Worm (Caenorhabditis elegans): ENCODE measurements around the gene gst-18.
A peak's percentile ranks its signal among the peaks of the same experiment; 100 is the strongest.

Gene gst-18

DNA sequence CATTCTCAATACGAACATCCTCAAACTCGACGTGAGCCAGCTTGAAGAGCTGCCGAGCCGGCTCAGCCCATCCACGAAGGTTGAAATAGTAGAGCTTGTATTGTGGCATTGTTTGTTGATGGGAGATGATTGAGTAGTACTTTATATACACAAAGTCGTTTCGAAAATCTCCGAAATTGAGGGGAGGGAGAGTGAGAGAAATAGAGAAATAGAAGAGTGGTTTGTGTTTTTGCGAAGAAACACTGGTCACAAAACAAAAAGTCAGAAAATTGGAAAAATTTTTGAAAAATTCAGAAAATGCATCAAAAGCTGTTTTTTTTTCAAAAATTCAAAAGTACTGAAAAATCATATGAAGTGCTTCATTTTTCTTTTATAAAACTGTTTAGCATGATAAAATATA, 19.5 kb downstream of the gst-18 start, which contains the start of gene gst-24:
Gene gst-24, minus strand, starts transcription at position 181 of the 400 bp plus-strand sequence.
- TF ChIP-seq T20F7.1 (GFP tag; optimal IDR thresholded peaks at IDR 0.05): no peak
- TF ChIP-seq daf-16 (GFP tag; optimal IDR thresholded peaks at IDR 0.05): no peak
- peak; percentile 13 for TF ChIP-seq daf-16 (tag; optimal IDR thresholded peaks at IDR 0.05)

DNA sequence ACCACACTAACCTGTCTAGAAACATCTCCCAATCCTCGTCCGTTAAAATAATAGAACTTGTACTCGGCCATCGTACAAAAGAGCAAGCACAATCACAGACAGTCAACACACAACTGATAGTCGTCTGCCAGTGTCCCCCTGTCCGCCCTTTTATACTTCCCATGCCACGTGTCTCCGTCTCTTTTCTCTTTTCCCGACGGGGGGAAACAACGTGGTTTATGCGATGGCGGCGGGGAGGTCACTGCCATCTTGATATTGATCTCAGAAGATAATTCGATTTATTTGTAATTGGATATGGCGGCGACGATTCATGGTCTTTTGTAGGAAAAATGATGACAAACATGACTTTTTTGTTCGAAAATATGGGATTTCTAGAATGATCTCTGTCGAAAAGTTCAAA, 21.0 kb downstream of the gst-18 start, which contains the start of gene gst-20:
Gene gst-20, minus strand, starts transcription at position 170 of the 400 bp plus-strand sequence.
- TF ChIP-seq ceh-44 (GFP tag; IDR thresholded peaks at IDR 0.05) (no peak), ZK337.2 (GFP tag; IDR thresholded peaks at IDR 0.05) (no peak), mxl-3 (GFP tag; optimal IDR thresholded peaks at IDR 0.05) (peak; percentile 100), nhr-77 (tag; optimal IDR thresholded peaks at IDR 0.05) (peak; percentile 82), daf-16 (GFP tag; optimal IDR thresholded peaks at IDR 0.05) (no peak), daf-16 (tag; optimal IDR thresholded peaks at IDR 0.05) (peak; percentile 84), dmd-6 (GFP tag; IDR thresholded peaks at IDR 0.05) (peak; percentile 79), pqm-1 (tag; optimal IDR thresholded peaks at IDR 0.05) (peak; percentile 62), mdl-1 (tag; optimal IDR thresholded peaks at IDR 0.05) (peak in 1 of 2 experiments; percentile 85), spr-3 (GFP tag; optimal IDR thresholded peaks at IDR 0.05) (no peak), ceh-28 (tag; optimal IDR thresholded peaks at IDR 0.05) (no peak), nhr-48 (tag; optimal IDR thresholded peaks at IDR 0.05) (peak; percentile 53), dpl-1 (GFP tag; optimal IDR thresholded peaks at IDR 0.05) (peak; percentile 32), nhr-102 (tag; optimal IDR thresholded peaks at IDR 0.05) (peak; percentile 50), nhr-28 (tag; optimal IDR thresholded peaks at IDR 0.05) (peak; percentile 72), hlh-11 (tag; optimal IDR thresholded peaks at IDR 0.05) (peak; percentile 78), lsy-2 (tag; optimal IDR thresholded peaks at IDR 0.05) (peak in 1 of 2 experiments; percentile 18), aha-1 (tag) (peak; percentile 28), dve-1 (tag; optimal IDR thresholded peaks at IDR 0.05; ENCODE audit: insufficient read depth) (peak; percentile 75), nhr-6 (tag; optimal IDR thresholded peaks at IDR 0.05) (peak; percentile 22), hlh-30 (tag; optimal IDR thresholded peaks at IDR 0.05; ENCODE audit: insufficient read depth) (peak; percentile 82)

DNA sequence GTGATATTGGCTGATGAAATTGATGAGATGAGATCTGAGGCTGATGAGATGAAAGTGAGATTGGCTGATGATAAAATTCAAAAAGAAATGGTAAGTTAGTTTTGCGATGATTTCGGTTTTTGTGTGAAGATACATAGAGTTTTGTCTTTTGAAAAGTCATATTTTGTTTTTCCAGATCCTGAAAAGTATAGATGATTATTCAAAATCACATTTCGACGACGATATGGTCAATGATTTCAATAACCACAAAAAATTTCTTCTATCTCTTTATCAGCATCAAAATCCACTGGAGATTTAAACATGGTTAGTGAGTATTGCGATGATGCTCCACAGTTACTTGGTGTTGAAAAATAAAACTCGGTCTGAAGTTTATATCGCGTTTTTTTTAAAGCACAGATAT, 29.8 kb downstream of the gst-18 start, which contains the start of gene csp-1:
Gene csp-1, plus strand, starts transcription at position 301 of the 400 bp plus-strand sequence.
- TF ChIP-seq skn-1 (tag; optimal IDR thresholded peaks at IDR 0.05) (no peak), R02D3.7 (tag; optimal IDR thresholded peaks at IDR 0.05) (no peak), lsy-2 (tag; optimal IDR thresholded peaks at IDR 0.05) (no peak), snpc-1.2 (GFP tag; IDR thresholded peaks at IDR 0.05) (no peak), spr-3 (GFP tag; optimal IDR thresholded peaks at IDR 0.05) (no peak), zip-11 (GFP tag; IDR thresholded peaks at IDR 0.05) (no peak), hif-1 (tag; optimal IDR thresholded peaks at IDR 0.05) (no peak), dve-1 (tag; optimal IDR thresholded peaks at IDR 0.05; ENCODE audit: insufficient read depth) (no peak), nhr-111 (GFP tag; optimal IDR thresholded peaks at IDR 0.05) (no peak), mxl-3 (GFP tag; optimal IDR thresholded peaks at IDR 0.05) (no peak), fos-1 (tag; optimal IDR thresholded peaks at IDR 0.05) (no peak), daf-8 (GFP tag; IDR thresholded peaks at IDR 0.05) (no peak), nhr-42 (GFP tag; IDR thresholded peaks at IDR 0.05) (no peak)

DNA sequence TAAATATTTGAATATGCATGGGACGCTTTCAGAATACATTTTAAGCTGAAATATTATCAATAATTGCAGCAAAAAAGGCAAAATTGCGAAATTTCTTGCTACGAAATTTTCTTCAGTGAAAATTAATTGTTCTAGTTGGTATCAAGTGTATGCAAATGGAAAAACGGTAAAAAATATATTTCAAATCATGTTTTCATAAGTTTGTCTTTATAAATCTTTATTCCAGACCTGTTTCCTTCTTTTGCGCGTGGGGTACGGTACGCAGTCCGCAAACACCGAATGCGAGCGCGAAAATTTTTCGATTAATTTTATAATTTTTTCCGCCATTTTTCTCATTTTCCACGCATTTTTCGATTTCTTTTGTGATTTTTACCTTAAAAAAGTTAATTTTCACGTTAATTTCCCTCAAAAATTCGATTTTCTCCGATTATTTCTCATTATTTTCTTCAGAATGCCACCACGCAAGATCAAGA, 34.1 kb downstream of the gst-18 start, which contains the start of the genes fbxc-23 and csc-1:
Gene fbxc-23, minus strand, starts transcription at position 51 of the 473 bp plus-strand sequence.
Gene csc-1, plus strand, starts transcription at position 451 of the 473 bp plus-strand sequence.
- TF ChIP-seq saeg-2 (GFP tag; IDR thresholded peaks at IDR 0.05): no peak
- TF ChIP-seq ceh-20 (GFP tag; IDR thresholded peaks at IDR 0.05): no peak
- peak; percentile 37 for TF ChIP-seq dve-1 (tag; optimal IDR thresholded peaks at IDR 0.05; ENCODE audit: insufficient read depth)
- TF ChIP-seq nhr-11 (tag; optimal IDR thresholded peaks at IDR 0.05): no peak
- TF ChIP-seq aly-2 (tag; optimal IDR thresholded peaks at IDR 0.05): no peak
- no peak for TF ChIP-seq T26A8.4 (GFP tag; IDR thresholded peaks at IDR 0.05)
- no peak for TF ChIP-seq hlh-11 (tag; optimal IDR thresholded peaks at IDR 0.05)
- TF ChIP-seq dpl-1 (GFP tag; optimal IDR thresholded peaks at IDR 0.05): peak; percentile 90
- TF ChIP-seq nhr-111 (GFP tag; optimal IDR thresholded peaks at IDR 0.05): no peak
- peak; percentile 67 for TF ChIP-seq mes-2 (tag; optimal IDR thresholded peaks at IDR 0.05; ENCODE audit: poor library complexity, severe bottlenecking)
- TF ChIP-seq nhr-77 (tag; optimal IDR thresholded peaks at IDR 0.05): no peak
- no peak for TF ChIP-seq Y105C5A.15 (GFP tag; IDR thresholded peaks at IDR 0.05)
- TF ChIP-seq nhr-42 (GFP tag; IDR thresholded peaks at IDR 0.05): no peak
- TF ChIP-seq daf-8 (GFP tag; IDR thresholded peaks at IDR 0.05): no peak
- no peak for TF ChIP-seq daf-16 (GFP tag; optimal IDR thresholded peaks at IDR 0.05)
- peak; percentile 50 for TF ChIP-seq daf-16 (tag; optimal IDR thresholded peaks at IDR 0.05)
- TF ChIP-seq nhr-10 (tag; optimal IDR thresholded peaks at IDR 0.05): no peak
- peak; percentile 52 for TF ChIP-seq hlh-30 (tag; optimal IDR thresholded peaks at IDR 0.05; ENCODE audit: insufficient read depth)
- no peak for TF ChIP-seq lin-29 (GFP tag; IDR thresholded peaks at IDR 0.05)
- TF ChIP-seq ztf-11 (tag; optimal IDR thresholded peaks at IDR 0.05): no peak
- no peak for TF ChIP-seq ceh-28 (tag; optimal IDR thresholded peaks at IDR 0.05)
- peak; percentile 22 for TF ChIP-seq nhr-28 (tag; optimal IDR thresholded peaks at IDR 0.05)
- TF ChIP-seq Y5F2A.4 (GFP tag; optimal IDR thresholded peaks at IDR 0.05): no peak
- TF ChIP-seq ctbp-1 (GFP tag; IDR thresholded peaks at IDR 0.05): no peak
- TF ChIP-seq pqm-1 (tag; optimal IDR thresholded peaks at IDR 0.05): no peak
- TF ChIP-seq ztf-7 (tag; optimal IDR thresholded peaks at IDR 0.05): no peak
